Worm (Caenorhabditis elegans): Measurements from ENCODE around the gene R03A10.5.

The R03A10.5 gene

DNA sequence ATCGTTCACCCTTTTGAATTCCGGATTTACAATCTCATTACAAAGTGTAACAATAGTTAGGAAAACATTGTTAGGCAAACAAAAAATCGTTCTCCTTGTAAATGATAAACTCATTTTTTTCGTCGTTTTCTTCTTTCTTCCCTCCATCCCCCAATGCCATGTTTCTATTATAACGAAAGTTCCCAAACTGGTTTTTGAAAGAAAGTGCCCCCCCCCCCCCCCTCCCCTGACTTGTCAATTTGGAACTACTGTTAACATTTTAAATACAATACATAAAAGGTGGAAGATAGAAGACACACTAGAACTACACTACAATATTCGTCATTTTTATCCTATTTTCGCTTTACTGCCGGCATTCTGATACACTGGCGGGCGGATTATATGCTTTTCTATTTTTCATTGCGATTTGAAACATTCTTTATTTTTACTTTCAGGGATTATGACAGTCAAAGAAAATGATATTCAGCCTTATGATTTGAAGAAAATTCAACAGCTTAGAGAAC lies at the start of gene R03A10.5:
R03A10.5 (plus strand) TSS at position 431 of the 503 bp plus-strand sequence.
- TF ChIP-seq dao-5 (tag; optimal IDR thresholded peaks at IDR 0.05) (no peak), W03F9.2 (tag; optimal IDR thresholded peaks at IDR 0.05) (no peak), him-1 (tag; optimal IDR thresholded peaks at IDR 0.05) (no peak)

DNA sequence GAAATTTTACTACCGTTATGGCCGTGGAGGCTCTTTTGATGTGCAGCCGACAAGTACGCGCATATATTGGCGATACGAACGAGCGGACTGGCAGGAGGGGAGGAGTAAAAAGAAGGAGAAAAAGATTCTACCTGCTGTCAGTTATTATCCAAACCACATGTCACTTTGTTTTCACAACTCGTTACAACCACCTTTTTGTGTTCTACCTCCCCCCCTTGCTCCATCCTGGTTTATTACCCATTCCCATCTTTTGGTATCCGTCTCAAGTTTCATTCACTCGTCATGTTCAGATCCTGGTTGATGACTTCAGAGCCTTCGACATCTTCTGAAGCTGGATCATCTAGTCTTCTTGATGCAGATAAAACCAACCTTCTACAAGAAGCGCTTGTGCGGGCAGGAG lies 38.9 kb upstream of the R03A10.5 start, which contains the start of gene psa-3:
psa-3 (plus strand) TSS at position 301 of the 400 bp plus-strand sequence.
- TF ChIP-seq dao-5 (tag; optimal IDR thresholded peaks at IDR 0.05) (no peak), W03F9.2 (tag; optimal IDR thresholded peaks at IDR 0.05) (no peak), him-1 (tag; optimal IDR thresholded peaks at IDR 0.05) (no peak)

DNA sequence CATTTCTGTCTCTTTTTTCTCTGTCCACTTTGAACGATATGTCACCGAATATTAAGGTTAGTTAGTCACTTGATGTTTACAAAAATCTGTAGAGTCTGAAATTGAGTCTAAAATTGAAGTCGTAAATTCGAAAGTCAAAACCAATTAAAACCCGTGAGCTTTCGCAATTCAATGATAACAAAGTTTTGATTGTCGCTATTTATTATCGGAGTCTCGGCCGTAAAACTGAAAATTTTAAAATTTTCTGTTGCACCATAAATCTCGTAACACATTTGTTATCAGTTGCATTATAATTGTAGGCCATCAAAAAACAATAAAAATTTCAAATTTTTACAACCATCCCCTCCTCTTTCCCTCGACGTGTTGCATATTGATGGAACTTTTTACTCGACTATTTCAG lies 37.9 kb upstream of the R03A10.5 start:
- TF ChIP-seq dao-5 (tag; optimal IDR thresholded peaks at IDR 0.05) (no peak), W03F9.2 (tag; optimal IDR thresholded peaks at IDR 0.05) (no peak), him-1 (tag; optimal IDR thresholded peaks at IDR 0.05) (no peak)

DNA sequence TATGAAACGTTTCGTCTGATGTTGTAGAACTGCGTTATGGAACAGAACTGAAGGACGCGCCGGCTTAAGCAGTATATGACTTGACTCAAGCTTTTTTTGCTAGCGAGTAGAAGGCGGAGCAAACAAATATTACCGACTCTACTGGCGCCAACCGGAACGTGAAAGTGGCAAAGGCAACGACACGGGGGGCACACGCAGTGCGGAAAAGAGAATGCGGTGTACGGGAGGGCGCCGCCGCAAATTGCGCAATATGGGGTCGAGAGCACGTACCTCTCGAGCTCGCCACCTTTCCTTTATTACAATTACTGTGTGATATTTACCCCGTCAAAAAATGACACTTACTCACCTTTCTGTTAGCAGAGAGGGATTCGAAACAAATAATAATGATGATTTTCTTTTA lies 31.3 kb upstream of the R03A10.5 start, which contains the start of gene pqn-36:
pqn-36 (minus strand) TSS at position 268 of the 400 bp plus-strand sequence.
- TF ChIP-seq W03F9.2 (tag; optimal IDR thresholded peaks at IDR 0.05): no peak
- no peak for TF ChIP-seq dao-5 (tag; optimal IDR thresholded peaks at IDR 0.05)
- TF ChIP-seq him-1 (tag; optimal IDR thresholded peaks at IDR 0.05): no peak

DNA sequence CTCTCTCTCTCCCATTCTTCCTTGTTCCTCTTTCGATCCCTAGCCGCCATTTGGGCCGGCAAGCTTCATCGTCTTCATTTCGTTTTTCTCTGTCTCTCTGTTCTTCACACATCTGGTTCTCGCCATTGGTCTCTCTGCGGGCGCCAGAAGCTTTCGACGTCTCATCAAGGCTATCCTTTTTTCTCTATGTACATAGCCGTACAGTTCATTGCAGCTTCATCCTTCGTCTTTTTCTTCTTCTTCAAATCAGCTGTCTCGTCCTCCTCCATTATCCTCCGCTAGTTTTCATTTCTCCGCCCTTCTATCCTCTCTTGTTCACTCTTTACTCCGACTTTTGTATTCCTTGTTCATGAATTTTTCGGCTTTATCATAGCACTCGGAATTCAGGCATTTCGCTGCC lies 25.9 kb upstream of the R03A10.5 start, which contains the start of gene F39D8.3:
F39D8.3 (plus strand) TSS at position 301 of the 400 bp plus-strand sequence.
- no peak for TF ChIP-seq him-1 (tag; optimal IDR thresholded peaks at IDR 0.05)
- no peak for TF ChIP-seq dao-5 (tag; optimal IDR thresholded peaks at IDR 0.05)
- TF ChIP-seq W03F9.2 (tag; optimal IDR thresholded peaks at IDR 0.05): no peak

DNA sequence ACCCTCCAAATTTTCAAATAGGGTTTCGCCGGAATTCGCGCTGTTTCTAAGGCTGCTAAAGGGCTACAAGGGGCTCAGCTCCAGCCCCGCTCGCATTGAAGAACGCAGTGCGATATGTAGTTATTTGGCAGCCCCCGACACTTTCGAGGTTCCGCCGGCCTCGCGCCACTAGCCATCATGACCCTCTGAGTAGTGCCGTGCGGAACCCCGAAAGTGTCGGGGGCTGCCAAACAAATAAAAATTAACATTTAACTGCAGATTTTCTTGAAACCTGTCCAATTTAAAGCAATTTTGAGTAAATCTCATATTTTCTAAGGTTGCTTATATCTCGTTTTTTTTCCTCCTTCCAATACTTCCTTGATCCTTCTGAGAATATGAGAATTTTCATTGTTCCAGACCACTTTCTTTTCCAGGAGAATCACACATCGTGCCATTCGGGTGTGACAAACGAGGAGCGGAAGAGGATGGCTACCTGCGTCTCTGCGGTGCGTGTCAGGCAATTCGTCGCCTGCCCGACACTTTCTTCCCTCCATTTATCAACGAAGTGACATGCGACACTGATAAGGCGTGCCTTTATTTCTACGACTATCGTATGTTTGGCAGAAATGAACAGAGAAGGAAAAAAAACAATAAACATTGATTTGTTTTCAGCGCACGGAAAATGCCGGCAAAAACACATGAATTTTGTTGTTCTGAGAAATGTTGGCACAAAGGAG lies 22.7 kb upstream of the R03A10.5 start:
- no peak for TF ChIP-seq dao-5 (tag; optimal IDR thresholded peaks at IDR 0.05)

DNA sequence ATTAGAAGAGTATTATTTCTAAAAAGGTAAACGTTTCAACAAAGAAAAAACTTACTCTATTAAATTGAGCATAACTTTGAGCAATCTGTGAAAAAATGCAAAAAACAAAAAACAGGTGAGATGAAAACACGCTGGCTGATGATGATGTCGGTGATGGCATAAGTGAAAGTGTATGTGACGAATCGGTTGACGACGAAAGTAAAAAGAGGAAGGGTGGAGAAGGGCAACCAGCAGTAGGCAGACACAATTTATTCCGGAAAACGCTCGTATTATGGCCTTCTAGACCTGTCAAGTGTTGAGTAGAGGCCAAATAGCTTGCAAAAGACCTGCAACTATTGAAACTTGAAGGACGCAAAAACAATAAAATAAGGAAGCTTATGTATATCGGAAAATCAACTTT lies 18.6 kb upstream of the R03A10.5 start, which contains the start of gene nas-13:
nas-13 (minus strand) TSS at position 323 of the 400 bp plus-strand sequence.
- no peak for TF ChIP-seq dao-5 (tag; optimal IDR thresholded peaks at IDR 0.05)
- TF ChIP-seq W03F9.2 (tag; optimal IDR thresholded peaks at IDR 0.05): no peak
- no peak for TF ChIP-seq him-1 (tag; optimal IDR thresholded peaks at IDR 0.05)

DNA sequence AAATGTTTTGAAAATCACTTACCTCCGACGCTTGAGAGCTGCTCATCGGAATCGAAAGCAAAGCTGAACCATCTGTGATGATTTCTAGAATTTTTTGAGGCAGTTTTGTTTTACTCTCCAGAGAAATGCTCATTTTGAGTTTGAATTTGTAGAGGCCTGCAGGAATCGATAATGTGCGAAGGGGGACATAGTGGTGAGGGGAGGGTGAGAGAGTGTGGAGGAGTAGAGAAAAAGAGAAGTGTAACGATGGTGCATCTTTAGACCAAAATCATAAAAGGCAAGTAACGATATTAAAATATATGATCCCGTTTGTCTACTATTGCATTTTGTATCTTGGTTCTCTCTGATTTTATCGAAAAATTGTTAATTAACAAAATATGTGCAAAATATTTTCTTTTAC lies 15.5 kb upstream of the R03A10.5 start, which contains the start of gene blos-8:
blos-8 (minus strand) TSS at position 216 of the 400 bp plus-strand sequence.
- TF ChIP-seq dao-5 (tag; optimal IDR thresholded peaks at IDR 0.05) (no peak), W03F9.2 (tag; optimal IDR thresholded peaks at IDR 0.05) (no peak), him-1 (tag; optimal IDR thresholded peaks at IDR 0.05) (no peak)

DNA sequence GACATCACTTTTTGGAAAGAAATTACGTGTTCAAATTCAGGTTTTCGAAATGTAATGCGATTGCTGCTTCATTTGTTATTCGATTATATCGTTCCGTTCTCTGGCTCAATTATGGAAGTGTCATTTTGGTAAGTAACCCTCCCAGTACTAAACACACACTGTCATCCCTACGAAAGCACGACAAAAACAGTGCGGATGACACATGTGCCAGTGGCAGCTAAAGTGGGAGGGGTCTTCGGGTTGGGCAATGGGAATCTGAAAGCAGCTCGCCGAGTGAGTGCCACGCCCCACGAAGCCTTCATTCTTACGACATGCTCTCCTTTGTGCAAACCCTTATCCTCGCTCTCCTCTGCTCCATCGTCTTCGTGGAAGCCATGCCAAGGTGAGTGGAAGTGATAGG lies 13.0 kb upstream of the R03A10.5 start, which contains the start of gene flp-32:
flp-32 (plus strand) TSS at position 301 of the 400 bp plus-strand sequence.
- no peak for TF ChIP-seq W03F9.2 (tag; optimal IDR thresholded peaks at IDR 0.05)
- no peak for TF ChIP-seq dao-5 (tag; optimal IDR thresholded peaks at IDR 0.05)
- no peak for TF ChIP-seq him-1 (tag; optimal IDR thresholded peaks at IDR 0.05)

DNA sequence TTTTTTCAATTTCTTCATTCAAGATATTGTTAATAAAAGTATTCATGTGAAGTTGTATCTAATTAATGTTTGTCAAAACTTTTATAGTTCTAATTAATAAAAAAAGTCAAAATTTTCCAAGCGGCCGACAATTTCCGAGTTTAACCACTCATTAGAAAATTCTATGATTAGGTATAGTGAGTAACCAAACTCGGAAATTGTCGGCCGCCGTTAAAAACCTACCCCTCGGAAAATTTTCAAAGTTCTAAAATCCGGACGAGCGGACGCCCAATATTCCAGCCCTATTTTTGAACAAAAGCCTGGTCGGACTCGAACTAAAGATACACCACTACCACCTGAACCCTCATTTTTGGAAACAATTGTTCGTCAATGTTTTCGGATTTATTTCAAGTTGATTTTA lies 11.6 kb upstream of the R03A10.5 start:
- TF ChIP-seq him-1 (tag; optimal IDR thresholded peaks at IDR 0.05): no peak
- no peak for TF ChIP-seq dao-5 (tag; optimal IDR thresholded peaks at IDR 0.05)
- no peak for TF ChIP-seq W03F9.2 (tag; optimal IDR thresholded peaks at IDR 0.05)

DNA sequence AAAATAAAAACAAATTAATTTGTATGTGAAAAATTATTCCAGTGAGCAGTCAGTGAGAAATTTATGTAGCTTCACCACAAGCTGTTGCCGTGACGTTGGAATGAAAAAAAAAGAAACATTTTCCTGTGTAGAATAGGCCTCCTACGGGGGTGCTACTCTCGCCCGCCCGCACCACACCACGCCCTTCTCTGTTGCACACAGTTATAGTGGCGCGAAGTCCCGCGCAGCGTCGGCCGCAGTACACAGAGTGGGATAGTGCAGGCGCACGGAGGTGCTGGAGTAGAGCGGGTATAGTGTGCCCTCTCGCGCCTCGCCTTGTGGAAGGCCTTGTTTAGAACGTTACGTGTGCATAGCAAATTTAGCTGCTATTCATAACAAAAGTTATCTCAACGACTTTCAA lies 7.8 kb upstream of the R03A10.5 start:
- TF ChIP-seq dao-5 (tag; optimal IDR thresholded peaks at IDR 0.05) (no peak), him-1 (tag; optimal IDR thresholded peaks at IDR 0.05) (no peak), W03F9.2 (tag; optimal IDR thresholded peaks at IDR 0.05) (no peak)

DNA sequence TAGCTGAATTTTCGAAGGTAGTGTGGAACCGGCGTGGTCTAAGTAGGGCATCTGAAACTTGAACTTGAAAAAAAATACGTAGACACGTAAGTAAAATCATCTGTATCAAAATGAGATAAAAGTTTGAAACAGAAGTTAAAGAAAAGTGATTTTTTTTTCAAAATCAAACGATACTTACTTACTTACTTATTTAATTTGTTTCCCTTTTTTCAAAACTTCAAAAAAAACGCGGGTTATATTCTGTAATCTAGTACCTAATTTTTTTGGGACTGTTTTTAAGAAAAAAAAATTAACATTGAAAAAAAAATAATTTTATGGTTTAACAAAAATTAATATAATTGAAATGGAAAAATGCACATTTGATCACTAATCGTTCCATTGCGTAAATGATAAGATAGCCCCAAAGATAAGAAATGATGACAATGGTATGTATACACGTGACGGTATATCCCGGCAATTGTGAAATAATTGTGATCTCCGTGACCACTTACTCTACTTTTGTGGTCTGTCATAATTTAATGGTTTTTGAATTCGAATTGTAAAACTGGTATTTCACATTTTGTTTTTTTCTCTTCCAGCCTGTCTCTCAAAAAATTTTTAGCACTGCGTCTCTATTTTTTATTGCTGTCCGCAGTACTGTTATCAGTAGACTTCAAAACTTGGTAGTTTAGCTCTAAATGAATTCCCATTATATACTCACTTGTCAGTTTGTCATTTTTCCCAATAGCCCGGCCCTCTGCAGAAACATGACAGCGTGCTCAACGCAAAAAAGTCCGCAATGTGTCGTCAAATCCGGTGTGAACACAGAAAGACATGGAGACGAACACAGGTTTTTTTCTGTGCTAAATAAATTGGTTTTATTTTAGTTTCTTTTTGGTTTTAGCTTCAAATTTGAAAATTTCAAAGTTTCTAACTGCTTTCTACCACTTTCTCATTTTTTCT lies 5.5 kb upstream of the R03A10.5 start, which contains the start of gene mocs-1:
mocs-1 (minus strand) TSS at position 51 of the 942 bp plus-strand sequence.
- TF ChIP-seq him-1 (tag; optimal IDR thresholded peaks at IDR 0.05): no peak
- no peak for TF ChIP-seq dao-5 (tag; optimal IDR thresholded peaks at IDR 0.05)
- no peak for TF ChIP-seq W03F9.2 (tag; optimal IDR thresholded peaks at IDR 0.05)

DNA sequence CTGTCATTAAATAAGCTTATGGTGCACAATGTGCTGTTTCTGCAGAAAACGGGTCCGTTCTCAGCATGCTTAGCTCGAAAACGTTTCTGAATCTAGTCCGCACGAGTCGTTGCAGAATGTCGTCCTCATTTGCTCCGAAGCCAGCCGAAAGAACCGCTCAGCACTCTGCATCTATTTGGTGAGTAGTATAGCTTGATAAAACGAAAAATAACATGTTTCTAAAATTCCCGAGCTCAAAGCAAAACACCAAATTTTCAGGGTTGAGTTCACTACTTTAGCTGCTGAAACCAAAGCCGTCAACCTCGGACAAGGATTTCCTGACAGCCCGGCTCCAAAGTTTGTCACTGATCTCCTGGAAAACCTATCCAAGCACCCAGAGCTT lies 4.8 kb upstream of the R03A10.5 start, which contains the start of gene nkat-3:
nkat-3 (plus strand) TSS at position 46 of the 382 bp plus-strand sequence.
- no peak for TF ChIP-seq him-1 (tag; optimal IDR thresholded peaks at IDR 0.05)
- TF ChIP-seq dao-5 (tag; optimal IDR thresholded peaks at IDR 0.05): no peak
- TF ChIP-seq W03F9.2 (tag; optimal IDR thresholded peaks at IDR 0.05): no peak

All from whole organism, L4/young adult.